Fruit fly (Drosophila melanogaster) whole organism, embryonic: Measurements from ENCODE around the gene CG43931.
A peak's percentile ranks its signal among the peaks of the same experiment; 100 is the strongest.

Experiments
- CG10959 ChIP-seq: fragments of 200-800 bp; sonication (Bioruptor generic); IDR thresholded peaks from 2 replicates; pipeline ENCODE4 v1.3.6; 2022; ENCODE audit warnings: missing biosample characterization, missing genetic modification characterization
- CG10979 ChIP-seq: fragments of 200-800 bp; sonication (Bioruptor generic); optimal IDR thresholded peaks from 2 replicates; lab custom pipeline; 2018; ENCODE audit warnings: missing biosample characterization, mild to moderate bottlenecking, missing genetic modification characterization, moderate library complexity
- CG11398 ChIP-seq: fragments of 200-800 bp; sonication (Bioruptor generic); optimal IDR thresholded peaks from 2 replicates; lab custom pipeline; 2016; ENCODE audit warnings: missing biosample characterization, missing genetic modification characterization
- CG16815 ChIP-seq: fragments of 200-800 bp; sonication (Bioruptor generic); optimal IDR thresholded peaks from 3 replicates; lab custom pipeline; 2017; ENCODE audit warnings: missing biosample characterization, mild to moderate bottlenecking, missing genetic modification characterization
- CG17328 ChIP-seq: fragments of 200-800 bp; sonication (Bioruptor generic); IDR thresholded peaks from 2 replicates; pipeline ENCODE4 v1.3.6; 2022; ENCODE audit warnings: missing biosample characterization, missing genetic modification characterization
- CG17359 ChIP-seq: fragments of 200-800 bp; sonication (Bioruptor generic); optimal IDR thresholded peaks from 3 replicates; lab custom pipeline; 2018; ENCODE audit warnings: missing biosample characterization, mild to moderate bottlenecking, missing genetic modification characterization, moderate library complexity
- CG18476 ChIP-seq: fragments of 200-800 bp; sonication (Bioruptor generic); optimal IDR thresholded peaks from 2 replicates; lab custom pipeline; 2016; ENCODE audit warnings: missing biosample characterization, mild to moderate bottlenecking, missing genetic modification characterization
- CG3407 ChIP-seq: fragments of 200-800 bp; sonication (Bioruptor generic); optimal IDR thresholded peaks from 2 replicates; lab custom pipeline; 2018; ENCODE audit warnings: missing biosample characterization, mild to moderate bottlenecking, missing genetic modification characterization
- CG34422 ChIP-seq: fragments of 200-800 bp; sonication (Bioruptor generic); IDR thresholded peaks from 3 replicates; pipeline ENCODE4 v1.3.6; 2022; ENCODE audit warnings: missing biosample characterization, missing genetic modification characterization
- CG3847 ChIP-seq: fragments of 200-800 bp; sonication (Bioruptor generic); IDR thresholded peaks from 2 replicates; pipeline ENCODE4 v1.3.6; 2022; ENCODE audit warnings: missing biosample characterization, missing genetic modification characterization
- CG7745 ChIP-seq: fragments of 200-800 bp; sonication (Bioruptor generic); optimal IDR thresholded peaks from 2 replicates; lab custom pipeline; 2018; ENCODE audit warnings: missing biosample characterization, mild to moderate bottlenecking, missing genetic modification characterization, moderate library complexity
- CG7963 ChIP-seq: fragments of 200-800 bp; sonication (Bioruptor generic); IDR thresholded peaks from 3 replicates; pipeline ENCODE4 v1.3.6; 2022; ENCODE audit warnings: missing biosample characterization, missing genetic modification characterization; ENCODE audit not compliant: partially characterized antibody
- CG9817 ChIP-seq: fragments of 200-800 bp; sonication (Bioruptor generic); optimal IDR thresholded peaks from 2 replicates; lab custom pipeline; 2018; ENCODE audit warnings: missing biosample characterization, mild to moderate bottlenecking, missing genetic modification characterization, moderate library complexity
- Camta ChIP-seq: fragments of 200-800 bp; sonication (Bioruptor generic); optimal IDR thresholded peaks from 2 replicates; lab custom pipeline; 2016; ENCODE audit warnings: missing biosample characterization, missing genetic modification characterization
- Dek ChIP-seq: fragments of 200-800 bp; sonication (Bioruptor generic); optimal IDR thresholded peaks from 3 replicates; lab custom pipeline; 2019; ENCODE audit warnings: missing biosample characterization, mild to moderate bottlenecking, missing genetic modification characterization, moderate library complexity
- Doc3 ChIP-seq: fragments of 200-800 bp; sonication (Bioruptor generic); IDR thresholded peaks from 3 replicates; pipeline ENCODE4 v1.3.6; 2022; ENCODE audit warnings: missing biosample characterization, missing genetic modification characterization; ENCODE audit not compliant: partially characterized antibody
- Dp ChIP-seq: fragments of 200-800 bp; sonication (Bioruptor generic); optimal IDR thresholded peaks from 2 replicates; lab custom pipeline; 2018; ENCODE audit warnings: missing biosample characterization, mild to moderate bottlenecking, missing genetic modification characterization, moderate library complexity
- E2f2 ChIP-seq: fragments of 200-800 bp; sonication (Bioruptor generic); IDR thresholded peaks from 2 replicates; pipeline ENCODE4 v1.3.6; 2022; ENCODE audit warnings: missing biosample characterization, missing genetic modification characterization
- ERR ChIP-seq: fragments of 200-800 bp; sonication (Bioruptor generic); optimal IDR thresholded peaks from 2 replicates; lab custom pipeline; 2016; ENCODE audit warnings: missing biosample characterization, missing genetic modification characterization
- GATAe ChIP-seq: fragments of 200-800 bp; sonication (Bioruptor generic); conservative IDR thresholded peaks from 2 replicates; pipeline ENCODE4 v1.3.6; 2022; ENCODE audit warnings: missing biosample characterization, missing genetic modification characterization
- HLH3B ChIP-seq: fragments of 200-800 bp; sonication (Bioruptor generic); IDR thresholded peaks from 2 replicates; pipeline ENCODE4 v1.3.6; 2022; ENCODE audit warnings: missing biosample characterization, missing genetic modification characterization
- Hr3 ChIP-seq: fragments of 200-800 bp; sonication (Bioruptor generic); optimal IDR thresholded peaks from 3 replicates; lab custom pipeline; 2016; ENCODE audit warnings: missing biosample characterization, missing genetic modification characterization
- Lhr ChIP-seq: fragments of 200-800 bp; sonication (Bioruptor generic); optimal IDR thresholded peaks from 3 replicates; lab custom pipeline; 2017; ENCODE audit warnings: mild to moderate bottlenecking, missing biosample characterization, missing genetic modification reagents, missing genetic modification characterization
- Mrtf ChIP-seq: fragments of 200-800 bp; sonication (Bioruptor generic); IDR thresholded peaks from 3 replicates; pipeline ENCODE4 v1.3.6; 2022; ENCODE audit warnings: missing biosample characterization, missing genetic modification characterization
- Rfx ChIP-seq: fragments of 200-800 bp; sonication (Bioruptor generic); IDR thresholded peaks from 2 replicates; pipeline ENCODE4 v1.3.6; 2022; ENCODE audit warnings: missing biosample characterization, missing genetic modification characterization
- Sin3A ChIP-seq: fragments of >200 bp; optimal IDR thresholded peaks from 2 replicates; lab custom pipeline; 2018
- Ssrp ChIP-seq: fragments of 200-800 bp; sonication (Bioruptor generic); optimal IDR thresholded peaks from 2 replicates; lab custom pipeline; 2018; ENCODE audit warnings: missing biosample characterization, mild to moderate bottlenecking, missing genetic modification characterization, moderate library complexity
- Tbp ChIP-seq: fragments of >200 bp; optimal IDR thresholded peaks from 2 replicates; lab custom pipeline; 2018; ENCODE audit warnings: missing biosample characterization, missing genetic modification characterization
- Xbp1 ChIP-seq: fragments of 200-800 bp; sonication (Bioruptor generic); optimal IDR thresholded peaks from 3 replicates; lab custom pipeline; 2016; ENCODE audit warnings: missing biosample characterization, mild to moderate bottlenecking, missing genetic modification characterization
- al ChIP-seq: fragments of 200-800 bp; sonication (Bioruptor generic); IDR thresholded peaks from 2 replicates; pipeline ENCODE4 v1.3.6; 2022; ENCODE audit warnings: missing biosample characterization, missing genetic modification characterization
- amos ChIP-seq: fragments of 200-800 bp; sonication (Bioruptor generic); IDR thresholded peaks from 2 replicates; pipeline ENCODE4 v1.3.6; 2022; ENCODE audit warnings: missing biosample characterization, missing genetic modification characterization; ENCODE audit not compliant: partially characterized antibody
- cas ChIP-seq: fragments of 200-800 bp; sonication (Bioruptor generic); IDR thresholded peaks from 2 replicates; pipeline ENCODE4 v1.3.6; 2022; ENCODE audit warnings: missing biosample characterization, missing genetic modification characterization
- cg ChIP-seq: fragments of 200-800 bp; sonication (Bioruptor generic); optimal IDR thresholded peaks from 3 replicates; lab custom pipeline; 2019; ENCODE audit warnings: missing biosample characterization, mild to moderate bottlenecking, missing genetic modification characterization, moderate library complexity
- chm ChIP-seq: fragments of 200-800 bp; sonication (Bioruptor generic); IDR thresholded peaks from 2 replicates; pipeline ENCODE4 v1.3.6; 2022; ENCODE audit warnings: missing biosample characterization, missing genetic modification characterization
- disco-r ChIP-seq: fragments of 200-800 bp; sonication (Bioruptor generic); optimal IDR thresholded peaks from 2 replicates; lab custom pipeline; 2016; ENCODE audit warnings: missing biosample characterization, missing genetic modification characterization
- fu2 ChIP-seq: fragments of 200-800 bp; sonication (Bioruptor generic); optimal IDR thresholded peaks from 2 replicates; lab custom pipeline; 2016; ENCODE audit warnings: missing biosample characterization, missing genetic modification characterization
- ham ChIP-seq: fragments of 200-800 bp; sonication (Bioruptor generic); IDR thresholded peaks from 2 replicates; pipeline ENCODE4 v1.3.6; 2022; ENCODE audit warnings: missing biosample characterization, missing genetic modification characterization
- insv ChIP-seq, 2 experiments: fragments of 200-800 bp; sonication (Bioruptor generic); optimal IDR thresholded peaks; 3 replicates each; lab custom pipeline; 2016 to 2018; ENCODE audit warnings: missing biosample characterization in 2 of 2, missing genetic modification characterization in 2 of 2
- jumu ChIP-seq: fragments of 200-800 bp; sonication (Bioruptor generic); optimal IDR thresholded peaks from 3 replicates; lab custom pipeline; 2016; ENCODE audit warnings: missing biosample characterization, missing genetic modification characterization
- kni ChIP-seq: fragments of 200-800 bp; sonication (Bioruptor generic); optimal IDR thresholded peaks from 3 replicates; lab custom pipeline; 2017; ENCODE audit warnings: mild to moderate bottlenecking, missing biosample characterization, missing genetic modification reagents, missing genetic modification characterization
- lab ChIP-seq: fragments of 200-800 bp; sonication (Bioruptor generic); optimal IDR thresholded peaks from 3 replicates; lab custom pipeline; 2017; ENCODE audit warnings: missing biosample characterization, missing genetic modification characterization, mild to moderate bottlenecking, moderate library complexity, missing genetic modification reagents
- lbe ChIP-seq: fragments of 200-800 bp; sonication (Bioruptor generic); optimal IDR thresholded peaks from 2 replicates; lab custom pipeline; 2016; ENCODE audit warnings: missing biosample characterization, mild to moderate bottlenecking, missing genetic modification characterization
- peb ChIP-seq: fragments of 200-800 bp; sonication (Bioruptor generic); IDR thresholded peaks from 2 replicates; pipeline ENCODE4 v1.3.6; 2022; ENCODE audit warnings: missing biosample characterization, missing genetic modification characterization
- phol ChIP-seq: fragments of 200-800 bp; sonication (Bioruptor generic); optimal IDR thresholded peaks from 3 replicates; lab custom pipeline; 2018; ENCODE audit warnings: missing biosample characterization, mild to moderate bottlenecking, missing genetic modification characterization, moderate library complexity
- pita ChIP-seq: fragments of 200-800 bp; sonication (Bioruptor generic); optimal IDR thresholded peaks from 2 replicates; lab custom pipeline; 2017; ENCODE audit warnings: missing biosample characterization, mild to moderate bottlenecking, missing genetic modification characterization
- pnt ChIP-seq: fragments of 200-800 bp; sonication (Bioruptor generic); optimal IDR thresholded peaks from 3 replicates; lab custom pipeline; 2016; ENCODE audit warnings: missing biosample characterization, missing genetic modification characterization
- salm ChIP-seq: fragments of 200-800 bp; sonication (Bioruptor generic); optimal IDR thresholded peaks from 2 replicates; lab custom pipeline; 2018; ENCODE audit warnings: missing biosample characterization, mild to moderate bottlenecking, missing genetic modification characterization
- tio ChIP-seq: fragments of 200-800 bp; sonication (Bioruptor generic); optimal IDR thresholded peaks from 2 replicates; lab custom pipeline; 2017; ENCODE audit warnings: missing biosample characterization, missing genetic modification characterization, inconsistent platforms
- trh ChIP-seq: fragments of 200-800 bp; sonication (Bioruptor generic); optimal IDR thresholded peaks from 2 replicates; lab custom pipeline; 2016; ENCODE audit warnings: missing biosample characterization, missing genetic modification characterization
- ttk ChIP-seq: fragments of 200-800 bp; sonication (Bioruptor generic); IDR thresholded peaks from 2 replicates; pipeline ENCODE4 v2.1.2; 2022; ENCODE audit warnings: missing biosample characterization, missing genetic modification characterization
- tx ChIP-seq: fragments of 200-800 bp; sonication (Bioruptor generic); optimal IDR thresholded peaks from 2 replicates; lab custom pipeline; 2016; ENCODE audit warnings: missing biosample characterization, missing genetic modification characterization
- yki ChIP-seq: fragments of >200 bp; optimal IDR thresholded peaks from 3 replicates; lab custom pipeline; 2018
- zf30C ChIP-seq: fragments of 200-800 bp; sonication (Bioruptor generic); optimal IDR thresholded peaks from 3 replicates; lab custom pipeline; 2018; ENCODE audit warnings: missing biosample characterization, mild to moderate bottlenecking, missing genetic modification characterization

The CG43931 gene

DNA sequence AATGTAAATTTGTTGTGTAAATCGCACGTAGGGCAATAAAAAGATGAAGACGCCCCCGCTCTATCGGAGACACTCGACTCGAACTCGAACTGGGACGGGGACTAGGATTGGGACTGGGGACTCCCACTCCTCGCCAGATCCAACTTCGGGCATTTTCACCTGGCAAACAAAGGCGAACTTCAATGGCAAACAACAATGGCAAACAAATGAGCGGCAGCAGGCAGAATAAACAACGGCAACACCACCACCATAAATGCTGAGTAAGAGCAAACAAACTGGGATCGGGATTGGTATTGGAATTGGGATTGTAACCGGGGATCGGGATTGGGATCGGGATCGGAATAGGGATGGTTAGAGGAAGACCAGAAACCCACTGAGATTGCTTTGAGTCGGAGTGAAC is 46.8 kb downstream of the CG43931 start (continued):
- TF ChIP-seq trh (GFP tag; lab: Kevin White, UChicago) (no peak), ttk (no peak), disco-r (no peak), jumu (peak; percentile 6), cg (no peak), Hr3 (GFP tag; lab: Kevin White, UChicago) (no peak), CG18476 (GFP tag; lab: Kevin White, UChicago) (no peak), Camta (GFP tag; lab: Kevin White, UChicago) (peak; percentile 26), CG3847 (GFP tag; lab: Robert Waterston, UW) (no peak), CG3407 (GFP tag; lab: Kevin White, UChicago) (peak; percentile 76), CG7745 (tag; lab: Kevin White, UChicago) (peak; percentile 55), zf30C (GFP tag; lab: Kevin White, UChicago) (no peak), tio (GFP tag; lab: Kevin White, UChicago) (no peak), lab (peak; percentile 8), pnt (no peak), Xbp1 (no peak), CG10959 (GFP tag; lab: Robert Waterston, UW) (peak; percentile 17; the same call in 1 of the 2 replicates), Dp (GFP tag; lab: Kevin White, UChicago) (no peak), salm (tag; lab: Kevin White, UChicago) (peak; percentile 8), peb (GFP tag; lab: Robert Waterston, UW) (no peak), insv (GFP tag; optimal IDR thresholded peaks at IDR 0.05; lab: Kevin White, UChicago) (no peak), Doc3 (GFP tag; lab: Robert Waterston, UW) (no peak), Tbp (no peak), E2f2 (no peak), CG17328 (GFP tag; lab: Robert Waterston, UW) (no peak), Lhr (GFP tag; lab: Kevin White, UChicago) (peak; percentile 20), yki (lab: Kevin White, UChicago) (no peak), ham (no peak), CG7963 (GFP tag; lab: Robert Waterston, UW) (no peak), CG9817 (tag; lab: Kevin White, UChicago) (no peak), CG16815 (GFP tag; lab: Kevin White, UChicago) (no peak), CG17359 (peak; percentile 34), Sin3A (lab: Kevin White, UChicago) (no peak), Ssrp (tag; lab: Kevin White, UChicago) (no peak), tx (no peak), cas (GFP tag; lab: Robert Waterston, UW) (no peak), CG34422 (GFP tag; lab: Robert Waterston, UW) (no peak), HLH3B (GFP tag; lab: Robert Waterston, UW) (peak; percentile 29; the same call in 1 of the 2 replicates), lbe (GFP tag; lab: Kevin White, UChicago) (no peak), fu2 (no peak), pita (GFP tag; lab: Kevin White, UChicago) (no peak), Rfx (GFP tag; lab: Robert Waterston, UW) (no peak), GATAe (GFP tag; lab: Robert Waterston, UW) (no peak), Mrtf (no peak), CG10979 (no peak), amos (GFP tag; lab: Robert Waterston, UW) (no peak), CG11398 (peak; percentile 59), chm (peak; percentile 40; the same call in 1 of the 2 replicates), phol (tag; lab: Kevin White, UChicago) (no peak), Dek (tag; lab: Kevin White, UChicago) (no peak), kni (GFP tag; lab: Kevin White, UChicago) (peak; percentile 79), ERR (GFP tag; lab: Kevin White, UChicago) (no peak), al (no peak)
